Worm (Caenorhabditis elegans) whole organism, L1 larva: ENCODE results near the gene snt-1.

Source experiments
- blmp-1 ChIP-seq: fragments of 150-350 bp; optimal IDR thresholded peaks from 2 replicates; lab custom pipeline; 2014; ENCODE audit warnings: missing biosample characterization, missing genetic modification characterization
- ceh-82 ChIP-seq, 3 experiments: fragments of 150-350 bp in 1 of 3; sonication (generic microtip) in 2 of 3; optimal IDR thresholded peaks; 2 replicates each; lab custom pipeline; 2014 to 2017; ENCODE audit warnings: missing biosample characterization in 3 of 3, missing genetic modification characterization in 3 of 3
- ces-1 ChIP-seq: fragments of 150-350 bp; optimal IDR thresholded peaks from 2 replicates; lab custom pipeline; 2014; ENCODE audit warnings: missing biosample characterization, missing genetic modification reagents, missing genetic modification characterization
- efl-1 ChIP-seq, 4 experiments: fragments of 150-350 bp; optimal IDR thresholded peaks in 3 of 4; peaks in 1 of 4; 1 replicate in 1 of 4; 2 replicates in 3 of 4; lab custom pipeline; 2014; ENCODE audit warnings: missing biosample characterization in 2 of 4, missing genetic modification characterization in 2 of 4, missing genetic modification reagents in 2 of 4
- grh-1 ChIP-seq: fragments of 200-800 bp; sonication (Bioruptor generic); IDR thresholded peaks from 2 replicates; pipeline ENCODE4 v1.3.6; 2022; ENCODE audit warnings: missing genetic modification reagents, missing genetic modification characterization, missing compliant biosample characterization
- lin-14 ChIP-seq: fragments of 200-800 bp; sonication (Bioruptor generic); optimal IDR thresholded peaks from 2 replicates; lab custom pipeline; 2018; ENCODE audit warnings: mild to moderate bottlenecking, missing genetic modification characterization, moderate library complexity, missing compliant biosample characterization
- nhr-20 ChIP-seq: sonication (generic microtip); optimal IDR thresholded peaks from 2 replicates; lab custom pipeline; 2016; ENCODE audit warnings: mild to moderate bottlenecking, missing genetic modification characterization, missing compliant biosample characterization
- nhr-77 ChIP-seq: fragments of 150-350 bp; optimal IDR thresholded peaks from 2 replicates; lab custom pipeline; 2014; ENCODE audit warnings: missing biosample characterization, missing genetic modification characterization
- pqm-1 ChIP-seq: sonication (generic microtip); optimal IDR thresholded peaks from 3 replicates; lab custom pipeline; 2017; ENCODE audit warnings: missing biosample characterization, missing genetic modification characterization

DNA sequence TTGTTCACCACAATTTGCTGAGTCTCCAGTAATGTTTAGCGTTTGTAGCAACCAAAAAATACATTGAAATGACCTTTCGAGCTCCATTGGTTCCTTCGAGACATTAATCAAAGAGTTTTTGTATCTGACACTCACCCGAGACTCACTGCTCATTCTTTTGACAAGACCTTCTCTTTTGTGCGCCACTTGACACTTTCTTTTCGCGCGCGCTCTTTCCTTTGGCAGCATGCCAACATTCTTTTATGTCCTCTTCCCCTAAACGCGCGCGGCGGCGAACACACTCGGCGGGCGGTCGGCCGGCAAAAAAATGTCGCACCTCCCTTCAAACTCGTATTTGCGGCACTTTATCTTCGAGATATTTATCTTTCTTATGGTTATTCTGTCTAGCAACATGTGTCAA lies 32.9 kb downstream of the snt-1 start:
- TF ChIP-seq nhr-77 (tag; lab: Kevin White, UChicago) (no peak), pqm-1 (no peak), ceh-82 (tag; optimal IDR thresholded peaks at IDR 0.05; lab: Kevin White, UChicago) (peak in 1 of 3 experiments; percentile 7), efl-1 (optimal IDR thresholded peaks at IDR 0.05; lab: Kevin White, UChicago) (no peak), efl-1 (GFP tag; optimal IDR thresholded peaks at IDR 0.05 in 1 of 2; lab: Kevin White, UChicago) (no peak), blmp-1 (tag; lab: Kevin White, UChicago) (peak; percentile 15), grh-1 (no peak), nhr-20 (no peak), lin-14 (GFP tag; lab: Kevin White, UChicago) (peak; percentile 66), ces-1 (GFP tag; lab: Kevin White, UChicago) (no peak)
